Fruit fly (Drosophila melanogaster) whole organism, embryonic: ENCODE measurements around the gene Stt3B.

Experiments used
- Ada2b ChIP-seq: fragments of 200-800 bp; sonication (Bioruptor generic); IDR thresholded peaks from 2 replicates; pipeline ENCODE4 v1.3.6; 2022; ENCODE audit warnings: missing biosample characterization, missing genetic modification characterization
- Adf1 ChIP-seq: fragments of 200-800 bp; sonication (Bioruptor generic); IDR thresholded peaks from 2 replicates; pipeline ENCODE4 v1.3.6; 2022; ENCODE audit warnings: missing biosample characterization, missing genetic modification characterization
- CG10267 ChIP-seq: fragments of 200-800 bp; sonication (Bioruptor generic); optimal IDR thresholded peaks from 2 replicates; lab custom pipeline; 2018; ENCODE audit warnings: missing biosample characterization, mild to moderate bottlenecking, missing genetic modification characterization, moderate library complexity
- CG12299 ChIP-seq: fragments of 200-800 bp; sonication (Bioruptor generic); optimal IDR thresholded peaks from 2 replicates; lab custom pipeline; 2018; ENCODE audit warnings: missing biosample characterization, mild to moderate bottlenecking, missing genetic modification characterization
- CG12659 ChIP-seq: fragments of 200-800 bp; sonication (Bioruptor generic); optimal IDR thresholded peaks from 3 replicates; lab custom pipeline; 2017; ENCODE audit warnings: mild to moderate bottlenecking, missing biosample characterization, missing genetic modification reagents, missing genetic modification characterization
- CG13894 ChIP-seq: fragments of 200-800 bp; sonication (Bioruptor generic); optimal IDR thresholded peaks from 3 replicates; lab custom pipeline; 2018; ENCODE audit warnings: missing biosample characterization, mild to moderate bottlenecking, missing genetic modification characterization, moderate library complexity
- CG15514 ChIP-seq: fragments of 200-800 bp; sonication (Bioruptor generic); optimal IDR thresholded peaks from 3 replicates; lab custom pipeline; 2017; ENCODE audit warnings: missing biosample characterization, missing genetic modification characterization, mild to moderate bottlenecking, moderate library complexity, missing genetic modification reagents
- CG1603 ChIP-seq: fragments of 200-800 bp; sonication (Bioruptor generic); optimal IDR thresholded peaks from 2 replicates; lab custom pipeline; 2019; ENCODE audit warnings: missing biosample characterization, mild to moderate bottlenecking, missing genetic modification characterization, moderate library complexity
- CG17385 ChIP-seq: fragments of 200-800 bp; sonication (Bioruptor generic); optimal IDR thresholded peaks from 3 replicates; lab custom pipeline; 2018; ENCODE audit warnings: missing biosample characterization, mild to moderate bottlenecking, missing genetic modification characterization
- CG17568 ChIP-seq: fragments of 200-800 bp; sonication (Bioruptor generic); optimal IDR thresholded peaks from 2 replicates; lab custom pipeline; 2018; ENCODE audit warnings: missing biosample characterization, mild to moderate bottlenecking, missing genetic modification characterization, moderate library complexity
- CG18011 ChIP-seq: fragments of 200-800 bp; sonication (Bioruptor generic); optimal IDR thresholded peaks from 2 replicates; lab custom pipeline; 2017; ENCODE audit warnings: missing biosample characterization, missing genetic modification characterization, mild to moderate bottlenecking, moderate library complexity, missing genotype
- CG18599 ChIP-seq: fragments of 200-800 bp; sonication (Bioruptor generic); optimal IDR thresholded peaks from 3 replicates; lab custom pipeline; 2017; ENCODE audit warnings: missing biosample characterization, missing genetic modification characterization, mild to moderate bottlenecking, moderate library complexity, missing genetic modification reagents
- CG2116 ChIP-seq: fragments of 200-800 bp; sonication (Bioruptor generic); optimal IDR thresholded peaks from 3 replicates; lab custom pipeline; 2018; ENCODE audit warnings: missing biosample characterization, mild to moderate bottlenecking, missing genetic modification characterization
- CG2120 ChIP-seq: fragments of 200-800 bp; sonication (Bioruptor generic); optimal IDR thresholded peaks from 3 replicates; lab custom pipeline; 2016; ENCODE audit warnings: missing biosample characterization, missing genetic modification characterization
- CG2678 ChIP-seq: fragments of 200-800 bp; sonication (Bioruptor generic); optimal IDR thresholded peaks from 3 replicates; lab custom pipeline; 2019; ENCODE audit warnings: missing biosample characterization, mild to moderate bottlenecking, missing genetic modification characterization, moderate library complexity
- CG2889 ChIP-seq: fragments of 200-800 bp; sonication (Bioruptor generic); IDR thresholded peaks from 3 replicates; pipeline ENCODE4 v1.3.6; 2022; ENCODE audit warnings: missing biosample characterization, missing genetic modification characterization
- CG34376 ChIP-seq: fragments of 200-800 bp; sonication (Bioruptor generic); optimal IDR thresholded peaks from 2 replicates; lab custom pipeline; 2018; ENCODE audit warnings: missing biosample characterization, mild to moderate bottlenecking, missing genetic modification characterization
- CG4820 ChIP-seq: fragments of 200-800 bp; sonication (Bioruptor generic); optimal IDR thresholded peaks from 3 replicates; lab custom pipeline; 2016; ENCODE audit warnings: missing biosample characterization, missing genetic modification characterization
- Dad ChIP-seq: fragments of 200-800 bp; sonication (Bioruptor generic); optimal IDR thresholded peaks from 3 replicates; lab custom pipeline; 2016; ENCODE audit warnings: missing biosample characterization, missing genetic modification characterization
- Dbx ChIP-seq: fragments of 200-800 bp; sonication (Bioruptor generic); IDR thresholded peaks from 3 replicates; pipeline ENCODE4 v1.3.6; 2022; ENCODE audit warnings: missing biosample characterization, missing genetic modification characterization
- Fer3 ChIP-seq: fragments of 200-800 bp; sonication (Bioruptor generic); optimal IDR thresholded peaks from 2 replicates; lab custom pipeline; 2018; ENCODE audit warnings: missing biosample characterization, mild to moderate bottlenecking, missing genetic modification characterization, moderate library complexity
- H2.0 ChIP-seq: fragments of 200-800 bp; sonication (Bioruptor generic); IDR thresholded peaks from 2 replicates; pipeline ENCODE4 v1.3.6; 2022; ENCODE audit warnings: missing biosample characterization, missing genetic modification characterization
- Hey ChIP-seq: fragments of 200-800 bp; sonication (Bioruptor generic); optimal IDR thresholded peaks from 3 replicates; lab custom pipeline; 2018; ENCODE audit warnings: missing biosample characterization, mild to moderate bottlenecking, missing genetic modification characterization
- Lhr ChIP-seq: fragments of 200-800 bp; sonication (Bioruptor generic); optimal IDR thresholded peaks from 3 replicates; lab custom pipeline; 2017; ENCODE audit warnings: mild to moderate bottlenecking, missing biosample characterization, missing genetic modification reagents, missing genetic modification characterization
- MBD-R2 ChIP-seq: fragments of 200-800 bp; sonication (Bioruptor generic); IDR thresholded peaks from 2 replicates; pipeline ENCODE4 v1.3.6; 2022; ENCODE audit warnings: missing biosample characterization, missing genetic modification characterization
- Meics ChIP-seq: fragments of 200-800 bp; sonication (Bioruptor generic); optimal IDR thresholded peaks from 2 replicates; lab custom pipeline; 2017; ENCODE audit warnings: missing biosample characterization, mild to moderate bottlenecking, missing genetic modification characterization
- Nf-YC ChIP-seq: fragments of 200-800 bp; optimal IDR thresholded peaks from 3 replicates; lab custom pipeline; 2019; ENCODE audit warnings: missing biosample characterization, mild to moderate bottlenecking, missing genetic modification characterization, moderate library complexity
- Xrp1 ChIP-seq: fragments of 200-800 bp; sonication (Bioruptor generic); IDR thresholded peaks from 2 replicates; pipeline ENCODE4 v1.3.6; 2022; ENCODE audit warnings: missing biosample characterization, missing genetic modification characterization
- ase ChIP-seq: fragments of 200-800 bp; sonication (Bioruptor generic); IDR thresholded peaks from 3 replicates; pipeline ENCODE4 v1.3.6; 2022; ENCODE audit warnings: missing biosample characterization, missing genetic modification characterization
- ci ChIP-seq: fragments of 200-800 bp; sonication (Bioruptor generic); IDR thresholded peaks from 3 replicates; pipeline ENCODE4 v1.3.6; 2022; ENCODE audit warnings: missing biosample characterization, missing genetic modification characterization
- cwo ChIP-seq: fragments of 200-800 bp; sonication (Bioruptor generic); optimal IDR thresholded peaks from 3 replicates; lab custom pipeline; 2017; ENCODE audit warnings: missing biosample characterization, missing genetic modification characterization, mild to moderate bottlenecking, moderate library complexity, missing genetic modification reagents
- disco-r ChIP-seq: fragments of 200-800 bp; sonication (Bioruptor generic); optimal IDR thresholded peaks from 2 replicates; lab custom pipeline; 2016; ENCODE audit warnings: missing biosample characterization, missing genetic modification characterization
- dmrt11E ChIP-seq: fragments of 200-800 bp; sonication (Bioruptor generic); optimal IDR thresholded peaks from 3 replicates; lab custom pipeline; 2018; ENCODE audit warnings: missing biosample characterization, mild to moderate bottlenecking, missing genetic modification characterization, moderate library complexity
- exex ChIP-seq: fragments of 200-800 bp; sonication (Bioruptor generic); optimal IDR thresholded peaks from 4 replicates; lab custom pipeline; 2018; ENCODE audit warnings: missing biosample characterization, mild to moderate bottlenecking, missing genetic modification characterization, moderate library complexity
- gem ChIP-seq: fragments of 200-800 bp; sonication (Bioruptor generic); optimal IDR thresholded peaks from 2 replicates; lab custom pipeline; 2019; ENCODE audit warnings: missing biosample characterization, mild to moderate bottlenecking, missing genetic modification characterization, moderate library complexity
- hbn ChIP-seq: fragments of 200-800 bp; sonication (Bioruptor generic); IDR thresholded peaks from 2 replicates; pipeline ENCODE4 v1.3.6; 2022; ENCODE audit warnings: missing biosample characterization, missing genetic modification characterization; ENCODE audit not compliant: partially characterized antibody
- jumu ChIP-seq: fragments of 200-800 bp; sonication (Bioruptor generic); optimal IDR thresholded peaks from 3 replicates; lab custom pipeline; 2016; ENCODE audit warnings: missing biosample characterization, missing genetic modification characterization
- lola ChIP-seq, 3 experiments: fragments of >200 bp in 2 of 3; fragments of 200-800 bp in 1 of 3; sonication (Bioruptor generic) in 1 of 3; optimal IDR thresholded peaks; 2 replicates each; lab custom pipeline; 2017 to 2019; ENCODE audit warnings: missing biosample characterization in 3 of 3, missing genetic modification characterization in 3 of 3, mild to moderate bottlenecking in 1 of 3, moderate library complexity in 1 of 3
- mirr ChIP-seq: fragments of 200-800 bp; sonication (Bioruptor generic); optimal IDR thresholded peaks from 3 replicates; lab custom pipeline; 2018; ENCODE audit warnings: missing biosample characterization, mild to moderate bottlenecking, missing genetic modification characterization
- oc ChIP-seq: fragments of 200-800 bp; sonication (Bioruptor generic); optimal IDR thresholded peaks from 2 replicates; lab custom pipeline; 2018; ENCODE audit warnings: missing biosample characterization, mild to moderate bottlenecking, missing genetic modification characterization, moderate library complexity
- row ChIP-seq: fragments of 200-800 bp; sonication (Bioruptor generic); IDR thresholded peaks from 3 replicates; pipeline ENCODE4 v1.3.6; 2022; ENCODE audit warnings: missing biosample characterization, missing genetic modification characterization
- sd ChIP-seq: fragments of 200-800 bp; sonication (Bioruptor generic); optimal IDR thresholded peaks from 3 replicates; lab custom pipeline; 2018; ENCODE audit warnings: missing biosample characterization, mild to moderate bottlenecking, missing genetic modification characterization, moderate library complexity
- slbo ChIP-seq: fragments of 200-800 bp; sonication (Bioruptor generic); IDR thresholded peaks from 2 replicates; pipeline ENCODE4 v1.3.6; 2022; ENCODE audit warnings: missing biosample characterization, missing genetic modification characterization
- sna ChIP-seq: fragments of 200-800 bp; sonication (Bioruptor generic); IDR thresholded peaks from 2 replicates; pipeline ENCODE4 v1.3.6; 2022; ENCODE audit warnings: missing biosample characterization, missing genetic modification characterization; ENCODE audit not compliant: partially characterized antibody
- zf30C ChIP-seq: fragments of 200-800 bp; sonication (Bioruptor generic); optimal IDR thresholded peaks from 3 replicates; lab custom pipeline; 2018; ENCODE audit warnings: missing biosample characterization, mild to moderate bottlenecking, missing genetic modification characterization
- zfh2 ChIP-seq: fragments of 200-800 bp; sonication (Bioruptor generic); optimal IDR thresholded peaks from 2 replicates; lab custom pipeline; 2016; ENCODE audit warnings: missing biosample characterization, missing genetic modification characterization

Stt3B gene

DNA sequence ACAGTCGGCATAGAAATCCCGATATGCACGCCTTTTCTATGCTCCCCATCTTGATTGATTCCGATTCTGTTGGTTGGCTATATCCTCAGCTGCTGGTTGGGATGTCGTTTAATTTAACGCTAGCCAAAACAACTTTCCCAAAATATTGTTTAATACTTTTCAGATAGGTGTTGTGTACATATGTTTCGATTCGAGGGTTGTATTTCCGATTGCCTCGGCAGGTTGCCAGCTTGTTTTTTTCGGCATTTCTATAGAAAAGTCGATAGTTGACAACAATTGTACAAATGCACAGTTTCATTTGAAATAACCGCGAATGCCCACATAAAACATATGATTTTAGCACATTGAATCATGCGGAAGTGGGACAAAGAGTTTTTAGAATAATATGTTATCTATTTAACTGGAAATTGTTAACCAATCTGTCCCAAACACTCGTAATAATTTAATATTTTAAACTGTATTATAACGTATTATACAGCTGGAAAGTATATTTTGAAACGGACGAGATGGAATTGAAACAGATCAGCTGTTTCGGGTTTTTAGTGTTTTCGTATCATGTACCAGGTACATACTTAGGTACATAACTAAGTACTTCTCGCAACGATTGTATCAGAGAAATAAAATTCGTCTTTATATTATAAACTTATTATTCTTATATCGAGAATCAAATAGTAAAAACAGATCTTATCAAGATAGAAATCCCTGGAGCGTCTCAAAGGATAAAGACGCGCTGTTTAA is 14.8 kb downstream of the Stt3B start, which contains the start of gene CG31109 (continued):
- TF ChIP-seq Dbx (GFP tag; lab: Robert Waterston, UW) (0 out of 3 replicates have a peak, but pooled peaks have one; percentile 42), CG12659 (GFP tag; lab: Kevin White, UChicago) (peak; percentile 48), zfh2 (peak; percentile 28), hbn (GFP tag; lab: Robert Waterston, UW) (peak; percentile 39; the same call in 1 of the 2 replicates), Nf-YC (tag; lab: Kevin White, UChicago) (peak; percentile 51), CG4820 (no peak), CG2678 (tag; lab: Kevin White, UChicago) (peak; percentile 24), Lhr (GFP tag; lab: Kevin White, UChicago) (peak; percentile 31), ci (GFP tag; lab: Robert Waterston, UW) (peak; percentile 26; the same call in 1 of the 3 replicates), CG10267 (tag; lab: Kevin White, UChicago) (peak; percentile 50), sna (GFP tag; lab: Robert Waterston, UW) (peak; percentile 39; the same call in 1 of the 2 replicates), CG12299 (tag; lab: Kevin White, UChicago) (no peak), Xrp1 (GFP tag; lab: Robert Waterston, UW) (0 out of 2 replicates have a peak, but pooled peaks have one; percentile 8), jumu (GFP tag; lab: Kevin White, UChicago) (no peak), cwo (GFP tag; lab: Kevin White, UChicago) (no peak), CG2116 (GFP tag; lab: Kevin White, UChicago) (peak; percentile 99), sd (tag; lab: Kevin White, UChicago) (peak; percentile 26), disco-r (GFP tag; lab: Kevin White, UChicago) (no peak), lola (GFP tag; optimal IDR thresholded peaks at IDR 0.05; lab: Kevin White, UChicago) (peak in 1 of 3 experiments; percentile 5), dmrt11E (peak; percentile 3), H2.0 (peak; percentile 35; the same call in 1 of the 2 replicates), CG15514 (peak; percentile 62), MBD-R2 (GFP tag; lab: Robert Waterston, UW) (peak; percentile 79), Fer3 (peak; percentile 10), Meics (peak; percentile 20), zf30C (GFP tag; lab: Kevin White, UChicago) (peak; percentile 19)

DNA sequence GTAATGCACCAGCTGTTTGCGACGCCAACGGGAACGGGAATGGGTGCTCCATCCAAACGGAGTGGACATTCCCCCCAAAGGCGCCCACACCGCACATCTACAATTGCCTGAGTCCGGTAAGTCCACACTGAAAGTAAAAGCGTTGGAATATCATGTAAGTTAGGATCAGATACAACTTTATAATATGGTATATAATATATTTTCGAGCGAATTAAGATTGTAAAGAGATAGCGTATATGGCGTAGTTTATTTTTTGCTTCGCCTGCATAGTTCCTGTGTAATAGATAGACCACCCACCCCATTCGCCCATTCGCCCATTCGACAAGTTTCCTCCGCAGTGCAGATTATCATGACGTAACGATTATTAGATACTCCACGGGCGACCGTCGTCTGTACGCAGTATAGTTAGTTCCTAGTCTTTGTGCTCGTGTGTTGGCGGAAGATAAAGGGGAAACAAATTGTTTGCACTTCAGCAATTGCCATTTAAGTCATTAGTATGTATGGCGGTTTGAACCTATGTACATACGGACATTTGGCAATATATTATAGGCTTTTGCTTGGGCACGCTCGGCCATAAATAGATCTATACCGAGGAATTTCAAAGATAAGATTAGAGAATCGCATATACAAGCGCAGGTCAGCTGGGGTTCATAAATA is 17.9 kb downstream of the Stt3B start:
- TF ChIP-seq row (GFP tag; lab: Robert Waterston, UW) (peak; percentile 52), CG34376 (GFP tag; lab: Kevin White, UChicago) (peak; percentile 43), ase (GFP tag; lab: Robert Waterston, UW) (no peak), sd (tag; lab: Kevin White, UChicago) (peak; percentile 93), CG13894 (tag; lab: Kevin White, UChicago) (no peak), CG17385 (no peak), oc (tag; lab: Kevin White, UChicago) (no peak), CG17568 (GFP tag; lab: Kevin White, UChicago) (no peak), exex (peak; percentile 77), slbo (peak; percentile 51; the same call in 1 of the 2 replicates), Dbx (GFP tag; lab: Robert Waterston, UW) (no peak), gem (tag; lab: Kevin White, UChicago) (peak; percentile 24), mirr (GFP tag; lab: Kevin White, UChicago) (peak; percentile 62), CG2120 (GFP tag; lab: Kevin White, UChicago) (peak; percentile 30), CG18599 (GFP tag; lab: Kevin White, UChicago) (peak; percentile 56), Ada2b (GFP tag; lab: Robert Waterston, UW) (0 out of 2 replicates have a peak, but pooled peaks have one; percentile 7), Dad (GFP tag; lab: Kevin White, UChicago) (no peak), Hey (tag; lab: Kevin White, UChicago) (peak; percentile 50), CG18011 (GFP tag; lab: Kevin White, UChicago) (no peak), CG1603 (peak; percentile 20), Adf1 (GFP tag; lab: Robert Waterston, UW) (peak; percentile 25; the same call in 1 of the 2 replicates), CG2889 (GFP tag; lab: Robert Waterston, UW) (no peak), CG2678 (tag; lab: Kevin White, UChicago) (peak; percentile 5)
